Fruit fly (Drosophila melanogaster): ENCODE data around the gene CG8661.

Gene CG8661

dm6 chrX:17300609-17301208 lies 16.4 kb upstream of the CG8661 start (continued):
- TF ChIP-seq CG18764 (GFP tag; optimal IDR thresholded peaks at IDR 0.05): peak; percentile 23
- peak; percentile 74 for TF ChIP-seq dmrt11E (tag; optimal IDR thresholded peaks at IDR 0.05)
- TF ChIP-seq dmrt99B (tag; optimal IDR thresholded peaks at IDR 0.05): peak; percentile 82
- no peak for TF ChIP-seq cg (GFP tag; optimal IDR thresholded peaks at IDR 0.05)
- TF ChIP-seq Gsc (GFP tag; IDR thresholded peaks at IDR 0.05): no peak
- TF ChIP-seq CG8944 (GFP tag; optimal IDR thresholded peaks at IDR 0.05): peak; percentile 22
- no peak for TF ChIP-seq Sry-β (GFP tag; optimal IDR thresholded peaks at IDR 0.05)
- TF ChIP-seq pho (GFP tag; optimal IDR thresholded peaks at IDR 0.05): peak; percentile 0
- no peak; the same call in 1 of the 2 replicates for TF ChIP-seq CG14667 (GFP tag; IDR thresholded peaks at IDR 0.05)
- TF ChIP-seq CG8765 (GFP tag; IDR thresholded peaks at IDR 0.05): no peak
- peak; percentile 0 for TF ChIP-seq CG13775 (GFP tag; optimal IDR thresholded peaks at IDR 0.05)
- TF ChIP-seq maf-S (GFP tag; optimal IDR thresholded peaks at IDR 0.05): peak; percentile 33
- no peak for TF ChIP-seq vfl (GFP tag; optimal IDR thresholded peaks at IDR 0.05)
- TF ChIP-seq CG18262 (tag; optimal IDR thresholded peaks at IDR 0.05): peak; percentile 82
- no peak for TF ChIP-seq hb (GFP tag; IDR thresholded peaks at IDR 0.05; ENCODE audit: partially characterized antibody)
- peak; percentile 57; the same call in 2 of the 3 replicates for TF ChIP-seq CG11093 (GFP tag; IDR thresholded peaks at IDR 0.05)
- TF ChIP-seq CHES-1-like (GFP tag; optimal IDR thresholded peaks at IDR 0.05): peak; percentile 15
- no peak for TF ChIP-seq ham (GFP tag; IDR thresholded peaks at IDR 0.05)
- peak; percentile 59 for TF ChIP-seq Six4 (GFP tag; optimal IDR thresholded peaks at IDR 0.05)
- TF ChIP-seq CG10321 (GFP tag; IDR thresholded peaks at IDR 0.05): no peak
- TF ChIP-seq CG4707 (GFP tag; optimal IDR thresholded peaks at IDR 0.05): no peak
- peak; percentile 63 for TF ChIP-seq Asciz (GFP tag; optimal IDR thresholded peaks at IDR 0.05)
- no peak for TF ChIP-seq CG2116 (GFP tag; optimal IDR thresholded peaks at IDR 0.05)
- 0 out of 2 replicates have a peak, but pooled peaks have one; percentile 24 for TF ChIP-seq dimm (GFP tag; IDR thresholded peaks at IDR 0.05)
- TF ChIP-seq row (GFP tag; IDR thresholded peaks at IDR 0.05): peak; percentile 62; the same call in 2 of the 3 replicates
- no peak for TF ChIP-seq tll (GFP tag; optimal IDR thresholded peaks at IDR 0.05)
- no peak for TF ChIP-seq sc (optimal IDR thresholded peaks at IDR 0.05)
- TF ChIP-seq sc (GFP tag; optimal IDR thresholded peaks at IDR 0.05): peak; percentile 67
- TF ChIP-seq unc-4 (GFP tag; IDR thresholded peaks at IDR 0.05; ENCODE audit: partially characterized antibody): no peak
- TF ChIP-seq CG7357 (GFP tag; IDR thresholded peaks at IDR 0.05): peak; percentile 24; the same call in 1 of the 3 replicates
- peak; percentile 13 for TF ChIP-seq CG10431 (GFP tag; optimal IDR thresholded peaks at IDR 0.05)
- no peak for TF ChIP-seq chm (GFP tag; IDR thresholded peaks at IDR 0.05)
- peak; percentile 22 for TF ChIP-seq CG5180 (GFP tag; optimal IDR thresholded peaks at IDR 0.05)
- no peak for TF ChIP-seq CG11723 (GFP tag; optimal IDR thresholded peaks at IDR 0.05)
- no peak for TF ChIP-seq Opbp (GFP tag; IDR thresholded peaks at IDR 0.05; ENCODE audit: partially characterized antibody)
- TF ChIP-seq CG31388 (GFP tag; optimal IDR thresholded peaks at IDR 0.05): no peak
- peak; percentile 34; the same call in 1 of the 2 replicates for TF ChIP-seq HLH3B (GFP tag; IDR thresholded peaks at IDR 0.05)
- 0 out of 2 replicates have a peak, but pooled peaks have one; percentile 33 for TF ChIP-seq Awh (GFP tag; IDR thresholded peaks at IDR 0.05)
- peak; percentile 3 for TF ChIP-seq HLHmδ (GFP tag; optimal IDR thresholded peaks at IDR 0.05)
- TF ChIP-seq CG7745 (tag; optimal IDR thresholded peaks at IDR 0.05): no peak
- peak; percentile 23 for TF ChIP-seq Bdp1 (GFP tag; optimal IDR thresholded peaks at IDR 0.05)
- peak; percentile 24 for TF ChIP-seq Abd-B (GFP tag; optimal IDR thresholded peaks at IDR 0.05)
- TF ChIP-seq CG6175 (GFP tag; IDR thresholded peaks at IDR 0.05): no peak
- no peak for TF ChIP-seq CG2129 (GFP tag; IDR thresholded peaks at IDR 0.05; ENCODE audit: partially characterized antibody)
- peak; percentile 33; the same call in 1 of the 2 replicates for TF ChIP-seq CG4404 (GFP tag; IDR thresholded peaks at IDR 0.05)
- TF ChIP-seq btn (GFP tag; optimal IDR thresholded peaks at IDR 0.05): peak; percentile 28
- 0 out of 3 replicates have a peak, but pooled peaks have one; percentile 4 for TF ChIP-seq gce (GFP tag; IDR thresholded peaks at IDR 0.05)
- TF ChIP-seq sim (GFP tag; IDR thresholded peaks at IDR 0.05): no peak
- peak; percentile 29 for TF ChIP-seq CG3163 (GFP tag; optimal IDR thresholded peaks at IDR 0.05)
- TF ChIP-seq Nf-YC (tag; optimal IDR thresholded peaks at IDR 0.05): peak; percentile 8
